Worm (Caenorhabditis elegans) whole organism, young adult: ENCODE results near the gene T25B9.11.

Source experiments
- ama-1 ChIP-seq, 3 experiments: fragments of 150-350 bp in 1 of 3; sonication (generic microtip) in 2 of 3; optimal IDR thresholded peaks; 2 replicates each; lab custom pipeline; 2014 to 2018; ENCODE audit warnings: missing biosample characterization in 2 of 3, missing genetic modification characterization in 2 of 3, missing genetic modification reagents in 2 of 3
- egl-18 ChIP-seq: fragments of 200-800 bp; sonication (Bioruptor generic); IDR thresholded peaks from 2 replicates; pipeline ENCODE4 v1.3.6; 2022; ENCODE audit warnings: missing genetic modification reagents, missing genetic modification characterization, missing compliant biosample characterization
- lag-1 ChIP-seq: fragments of 200-800 bp; sonication (Bioruptor generic); IDR thresholded peaks from 2 replicates; pipeline ENCODE4 v1.3.6; 2022; ENCODE audit warnings: missing genetic modification reagents, missing genetic modification characterization, missing compliant biosample characterization

DNA sequence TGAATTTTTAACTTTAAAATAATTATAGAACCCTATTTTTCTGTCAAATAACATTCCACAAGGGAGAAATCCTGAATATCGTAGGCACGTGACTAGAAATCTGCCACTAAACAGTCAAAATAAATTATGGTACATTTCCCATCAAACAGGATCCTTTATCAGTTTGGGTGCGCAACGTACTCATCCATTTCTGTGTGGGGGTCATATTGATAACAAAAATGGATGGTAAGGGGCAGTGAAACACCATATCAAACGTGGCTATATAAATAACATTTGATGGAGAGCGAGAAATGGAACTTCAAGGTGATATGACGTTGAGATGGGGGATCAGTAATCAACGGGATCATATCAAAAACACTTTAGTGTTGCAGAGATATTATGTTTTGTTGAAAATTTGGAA is 19.8 kb downstream of the T25B9.11 start:
- TF ChIP-seq egl-18 (GFP tag; lab: Robert Waterston, UW) (no peak), lag-1 (no peak), ama-1 (optimal IDR thresholded peaks at IDR 0.05; lab: Kevin White, UChicago) (no peak), ama-1 (GFP tag; optimal IDR thresholded peaks at IDR 0.05; lab: Kevin White, UChicago) (no peak)
